Fruit fly (Drosophila melanogaster): Measurements from ENCODE around the gene CG3587.

DNA sequence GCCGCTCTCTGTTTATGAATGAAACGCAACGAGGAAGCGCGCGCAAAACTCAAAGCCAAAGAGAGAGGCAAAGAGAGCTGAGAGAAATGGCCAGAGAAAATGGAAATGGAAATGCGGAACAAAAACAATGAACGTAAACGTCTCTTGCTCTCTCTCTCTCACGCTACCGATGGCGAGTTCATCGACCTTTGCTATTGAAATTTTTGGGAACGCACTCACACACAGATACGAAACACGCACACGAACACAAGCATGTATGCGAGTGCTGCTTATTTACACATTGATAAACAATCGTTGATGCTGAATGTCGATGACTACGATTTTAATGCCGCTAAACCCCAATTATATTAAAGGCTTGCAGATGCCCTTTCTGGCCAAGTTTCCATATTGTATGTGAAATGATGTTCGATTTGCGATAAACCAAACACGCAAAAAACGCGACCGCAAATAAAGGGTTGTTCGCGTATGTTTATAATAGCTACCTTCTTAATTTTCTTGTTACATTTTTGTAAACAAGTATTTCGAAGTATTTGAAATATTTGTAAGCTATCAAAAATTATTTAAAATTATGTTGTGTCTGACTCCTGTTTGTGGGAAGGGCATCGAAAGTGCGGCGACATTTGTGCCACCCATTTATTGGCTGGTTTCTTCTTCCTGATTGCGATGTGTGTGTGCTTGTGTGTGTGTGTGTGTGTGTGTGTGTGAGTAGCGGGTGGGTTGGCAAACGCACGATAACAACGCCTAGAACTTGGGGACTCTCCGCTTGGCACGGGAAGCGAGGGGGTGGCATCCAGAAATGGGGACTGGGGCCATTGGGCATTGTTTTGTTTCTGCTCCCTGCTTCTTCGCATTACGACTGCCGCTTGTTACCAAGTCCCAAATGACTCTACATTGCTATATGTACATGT lies 3.5 kb downstream of the CG3587 start:
- TF ChIP-seq Snoo (tag; optimal IDR thresholded peaks at IDR 0.05) = peak; percentile 65
- TF ChIP-seq CG8159 (tag; optimal IDR thresholded peaks at IDR 0.05) = peak; percentile 66
- peak; percentile 97 for TF ChIP-seq EcR (GFP tag; optimal IDR thresholded peaks at IDR 0.05)
- no peak for TF ChIP-seq CG12605 (GFP tag; IDR thresholded peaks at IDR 0.05)
- no peak for TF ChIP-seq gl (tag; optimal IDR thresholded peaks at IDR 0.05)
- peak; percentile 7 for TF ChIP-seq D1 (tag; optimal IDR thresholded peaks at IDR 0.05)
- no peak for TF ChIP-seq CG13204 (GFP tag; optimal IDR thresholded peaks at IDR 0.05)
- TF ChIP-seq CG17806 (tag; optimal IDR thresholded peaks at IDR 0.05) = peak; percentile 40
- peak; percentile 50 for TF ChIP-seq CG34367 (tag; optimal IDR thresholded peaks at IDR 0.05)
- TF ChIP-seq CG8301 (tag; optimal IDR thresholded peaks at IDR 0.05) = peak; percentile 56

Data from whole organism, pupa.